Worm (Caenorhabditis elegans): ENCODE results near the gene W06F12.2.

The W06F12.2 gene

DNA sequence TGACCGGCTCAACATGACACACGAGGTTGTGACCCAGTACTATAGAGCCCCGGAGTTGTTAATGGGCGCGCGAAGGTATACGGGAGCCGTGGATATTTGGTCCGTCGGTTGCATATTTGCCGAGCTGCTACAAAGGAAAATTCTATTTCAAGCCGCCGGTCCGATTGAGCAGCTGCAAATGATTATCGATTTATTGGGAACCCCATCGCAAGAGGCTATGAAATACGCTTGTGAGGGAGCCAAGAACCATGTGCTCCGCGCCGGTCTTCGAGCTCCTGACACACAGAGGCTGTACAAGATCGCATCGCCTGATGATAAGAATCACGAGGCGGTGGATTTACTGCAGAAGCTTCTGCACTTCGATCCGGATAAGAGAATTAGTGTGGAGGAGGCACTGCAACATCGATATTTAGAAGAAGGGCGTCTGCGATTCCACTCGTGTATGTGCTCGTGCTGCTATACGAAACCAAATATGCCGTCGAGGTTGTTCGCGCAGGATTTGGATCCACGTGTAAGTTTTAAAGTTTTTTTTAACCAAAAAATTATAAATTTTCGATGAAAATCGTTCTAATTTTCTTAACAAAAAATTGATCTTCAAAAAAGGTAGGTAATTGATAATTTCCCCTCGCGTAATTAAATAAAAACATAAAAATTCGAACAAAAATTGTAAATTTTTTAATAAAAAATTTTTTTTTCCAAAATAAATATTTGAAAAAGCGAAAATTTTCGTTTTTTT, 8.9 kb downstream of the W06F12.2 start:
- no peak for TF ChIP-seq madf-5 (GFP tag; IDR thresholded peaks at IDR 0.05)
- no peak for TF ChIP-seq lin-38 (GFP tag; IDR thresholded peaks at IDR 0.05)
- 0 out of 2 replicates have a peak, but pooled peaks have one; percentile 4 for TF ChIP-seq ZK337.2 (GFP tag; IDR thresholded peaks at IDR 0.05)
- no peak for TF ChIP-seq nhr-25 (tag; optimal IDR thresholded peaks at IDR 0.05; ENCODE audit: borderline replicate concordance, insufficient read depth)
- TF ChIP-seq ceh-62 (tag; optimal IDR thresholded peaks at IDR 0.05) = no peak
- no peak for TF ChIP-seq ceh-28 (tag; optimal IDR thresholded peaks at IDR 0.05)
- no peak for TF ChIP-seq lsy-2 (tag; optimal IDR thresholded peaks at IDR 0.05)
- TF ChIP-seq nhr-41 (GFP tag; IDR thresholded peaks at IDR 0.05) = no peak
- peak in 1 of 2 experiments; percentile 54 for TF ChIP-seq unc-62 (GFP tag; optimal IDR thresholded peaks at IDR 0.05 in 1 of 2)
- no peak for TF ChIP-seq unc-62 (tag; optimal IDR thresholded peaks at IDR 0.05)
- peak; percentile 36 for TF ChIP-seq aha-1 (tag)
- TF ChIP-seq egl-43 (GFP tag; IDR thresholded peaks at IDR 0.05) = 0 out of 2 replicates have a peak, but pooled peaks have one; percentile 51
- no peak for TF ChIP-seq T20F7.1 (GFP tag; optimal IDR thresholded peaks at IDR 0.05)
- no peak for TF ChIP-seq zfp-3 (GFP tag; conservative IDR thresholded peaks at IDR 0.05)
- TF ChIP-seq zip-11 (GFP tag; IDR thresholded peaks at IDR 0.05) = no peak
- TF ChIP-seq sdz-12 (GFP tag; optimal IDR thresholded peaks at IDR 0.05) = peak; percentile 37
- TF ChIP-seq tag-97 (GFP tag; IDR thresholded peaks at IDR 0.05) = 0 out of 2 replicates have a peak, but pooled peaks have one; percentile 36
- peak; percentile 18 for TF ChIP-seq hlh-30 (tag; optimal IDR thresholded peaks at IDR 0.05; ENCODE audit: insufficient read depth)
- TF ChIP-seq nhr-42 (GFP tag; IDR thresholded peaks at IDR 0.05) = peak; percentile 42; the same call in 1 of the 2 replicates
- TF ChIP-seq set-16 (GFP tag; IDR thresholded peaks at IDR 0.05) = peak; percentile 18; the same call in 1 of the 2 replicates
- no peak for TF ChIP-seq ama-1 (optimal IDR thresholded peaks at IDR 0.05)

DNA sequence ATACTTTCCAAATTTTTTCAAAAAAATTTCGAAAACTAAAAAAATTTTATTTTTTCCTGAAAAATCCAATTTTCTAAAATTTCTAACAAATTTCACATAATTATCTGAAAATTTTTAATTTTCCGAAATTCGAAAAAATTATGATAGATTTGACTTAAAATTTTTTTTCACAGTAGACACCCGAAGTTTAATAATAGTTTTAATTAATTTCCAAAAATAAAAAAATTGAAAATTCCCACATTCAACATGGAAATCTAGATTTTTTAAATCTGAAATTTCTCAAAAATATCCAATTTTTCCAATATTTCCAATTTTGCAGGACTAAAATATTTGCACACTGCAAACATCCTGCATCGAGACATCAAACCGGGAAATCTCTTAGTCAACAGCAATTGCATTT, 9.5 kb downstream of the W06F12.2 start:
- TF ChIP-seq skn-1 (tag; optimal IDR thresholded peaks at IDR 0.05) (no peak), mdt-29 (GFP tag; IDR thresholded peaks at IDR 0.05) (no peak), aha-1 (tag) (peak; percentile 91), spr-3 (GFP tag; optimal IDR thresholded peaks at IDR 0.05) (no peak), php-3 (GFP tag; IDR thresholded peaks at IDR 0.05) (0 out of 2 replicates have a peak, but pooled peaks have one; percentile 7), T20F7.1 (GFP tag; optimal IDR thresholded peaks at IDR 0.05) (peak; percentile 5), pha-4 (GFP tag; IDR thresholded peaks at IDR 0.05) (no peak), pha-4 (tag; optimal IDR thresholded peaks at IDR 0.05) (no peak), mxl-2 (GFP tag; conservative IDR thresholded peaks at IDR 0.05) (no peak)

DNA sequence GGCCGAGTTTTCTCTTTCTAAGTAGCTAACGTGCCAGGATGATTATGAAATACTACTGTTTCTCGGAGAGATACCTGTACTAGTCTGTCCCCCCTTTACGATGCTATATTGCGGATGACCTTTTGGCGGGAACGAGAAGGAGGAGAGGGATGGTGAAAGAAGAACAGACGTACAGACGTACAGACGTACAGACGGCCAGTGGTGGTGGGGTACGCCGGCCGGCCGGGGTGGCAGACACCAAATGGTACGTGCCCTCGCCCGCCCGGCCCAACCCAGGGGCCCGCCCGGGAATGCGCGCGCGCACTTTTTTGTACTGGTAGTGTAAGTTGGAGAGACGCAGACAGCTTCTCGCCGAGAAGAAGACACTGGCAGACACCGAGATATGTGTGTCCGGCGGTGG, 10.4 kb downstream of the W06F12.2 start:
- no peak for TF ChIP-seq madf-5 (GFP tag; IDR thresholded peaks at IDR 0.05)
- no peak for TF ChIP-seq skn-1 (tag; optimal IDR thresholded peaks at IDR 0.05)
- TF ChIP-seq ZK337.2 (GFP tag; IDR thresholded peaks at IDR 0.05) = no peak
- TF ChIP-seq lsy-2 (tag; optimal IDR thresholded peaks at IDR 0.05) = no peak
- 0 out of 2 replicates have a peak, but pooled peaks have one; percentile 39 for TF ChIP-seq snpc-1.2 (GFP tag; IDR thresholded peaks at IDR 0.05)
- no peak for TF ChIP-seq egl-27 (tag; optimal IDR thresholded peaks at IDR 0.05)
- TF ChIP-seq T26A8.4 (GFP tag; IDR thresholded peaks at IDR 0.05) = peak; percentile 74
- peak; percentile 51; the same call in 1 of the 2 replicates for TF ChIP-seq lin-29 (GFP tag; IDR thresholded peaks at IDR 0.05)
- peak; percentile 98 for TF ChIP-seq set-16 (GFP tag; IDR thresholded peaks at IDR 0.05)
- no peak for TF ChIP-seq gei-8 (GFP tag; optimal IDR thresholded peaks at IDR 0.05)
- TF ChIP-seq ama-1 (optimal IDR thresholded peaks at IDR 0.05) = no peak
- TF ChIP-seq Y48G9A.11 (GFP tag; IDR thresholded peaks at IDR 0.05) = 0 out of 2 replicates have a peak, but pooled peaks have one; percentile 5
- TF ChIP-seq jun-1 (tag; optimal IDR thresholded peaks at IDR 0.05) = no peak
- TF ChIP-seq dmd-8 (GFP tag; IDR thresholded peaks at IDR 0.05) = no peak
- no peak for TF ChIP-seq lir-3 (tag; optimal IDR thresholded peaks at IDR 0.05)
- TF ChIP-seq ztf-7 (tag; optimal IDR thresholded peaks at IDR 0.05) = no peak
- TF ChIP-seq daf-12 (tag; optimal IDR thresholded peaks at IDR 0.05) = no peak
- TF ChIP-seq hlh-30 (tag; optimal IDR thresholded peaks at IDR 0.05; ENCODE audit: insufficient read depth) = peak; percentile 42
- no peak for TF ChIP-seq nhr-77 (tag; optimal IDR thresholded peaks at IDR 0.05)
- TF ChIP-seq hif-1 (tag; optimal IDR thresholded peaks at IDR 0.05) = peak in 1 of 2 experiments; percentile 54
- TF ChIP-seq cey-2 (tag; optimal IDR thresholded peaks at IDR 0.05; ENCODE audit: borderline replicate concordance, insufficient read depth) = no peak
- TF ChIP-seq R02D3.7 (tag; optimal IDR thresholded peaks at IDR 0.05) = no peak
- TF ChIP-seq daf-19 (GFP tag; conservative IDR thresholded peaks at IDR 0.05) = no peak
- no peak for TF ChIP-seq nhr-11 (tag; optimal IDR thresholded peaks at IDR 0.05)
- peak in 1 of 2 experiments; percentile 23 for TF ChIP-seq mdl-1 (tag; optimal IDR thresholded peaks at IDR 0.05)

All from whole organism, L4 larva.